Fruit fly (Drosophila melanogaster) whole organism, larva: ENCODE data around the gene CG2841.

Experiments used
- noc ChIP-seq: fragments of 200-800 bp; sonication (Bioruptor generic); optimal IDR thresholded peaks from 3 replicates; lab custom pipeline; 2019; ENCODE audit warnings: missing biosample characterization, mild to moderate bottlenecking, missing genetic modification characterization, moderate library complexity

CG2841 gene

dm6 chrX:2354169-2354568, 12.0 kb downstream of the CG2841 start:
- TF ChIP-seq noc = no peak

DNA sequence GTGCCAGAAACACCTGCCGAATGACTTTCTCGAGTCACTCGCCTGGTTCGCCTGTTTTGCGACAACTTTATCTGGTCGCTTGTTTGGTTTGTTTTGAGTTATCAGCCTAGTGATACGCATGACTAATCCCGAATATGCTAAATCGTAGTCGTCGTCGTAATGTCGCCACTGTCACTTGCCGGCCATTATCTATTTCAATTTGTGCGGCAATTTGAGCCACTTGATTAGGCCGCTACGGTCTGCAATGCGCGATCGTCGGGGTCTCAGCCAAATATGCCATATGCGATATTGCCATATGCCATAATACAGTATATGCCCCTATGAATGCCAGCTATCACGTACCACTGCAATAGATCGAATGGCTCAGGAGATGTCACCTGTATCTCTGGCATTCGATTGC, 13.3 kb downstream of the CG2841 start:
- TF ChIP-seq noc = no peak

DNA sequence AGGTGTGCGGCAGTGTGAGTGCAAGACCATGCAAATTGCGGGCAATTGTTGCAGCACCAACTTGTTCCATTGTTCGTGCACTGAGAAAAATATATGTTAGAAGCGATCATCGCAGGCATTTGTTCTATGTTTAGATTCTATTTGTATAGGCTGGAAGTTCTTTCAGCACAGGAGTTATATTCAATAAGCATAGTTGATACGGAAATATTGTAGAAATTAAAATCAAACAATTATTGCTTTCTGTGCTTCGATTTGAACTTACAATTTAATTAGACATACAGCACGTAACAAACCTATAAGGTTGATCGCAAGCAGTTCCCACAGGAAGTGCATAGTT, 16.0 kb downstream of the CG2841 start:
- TF ChIP-seq noc = no peak

dm6 chrX:2349510-2350227, 16.5 kb downstream of the CG2841 start:
- no peak for TF ChIP-seq noc

- TF ChIP-seq noc = no peak
Measured at dm6 chrX:2344370-2344769, 21.8 kb downstream of the CG2841 start, which contains the start of gene mRpL14. Gene mRpL14 (minus strand): TSS chrX:2344649.

- TF ChIP-seq noc = no peak
Measured at dm6 chrX:2340009-2340733, 26.0 kb downstream of the CG2841 start.

- TF ChIP-seq noc = no peak
Measured at dm6 chrX:2337184-2337583, 29.0 kb downstream of the CG2841 start.

DNA sequence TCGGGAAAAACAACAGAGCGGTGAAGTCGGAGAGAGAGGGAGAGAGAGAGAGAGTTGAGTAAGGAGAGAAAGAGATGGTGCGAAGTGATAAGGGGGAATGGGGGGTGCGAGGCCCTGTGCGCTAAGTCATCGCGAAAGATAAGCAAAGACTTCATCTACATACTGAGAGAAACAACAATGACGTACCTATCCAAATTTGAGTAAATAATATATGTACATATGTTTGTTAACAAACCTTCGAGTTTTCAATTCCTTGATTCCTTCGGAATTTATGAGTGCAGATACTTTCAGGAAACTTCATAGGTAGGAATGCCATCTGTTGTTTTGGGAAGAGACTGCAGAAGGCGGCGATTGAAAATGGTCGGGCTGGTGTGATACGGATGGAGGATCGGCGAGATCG, 29.7 kb downstream of the CG2841 start:
- TF ChIP-seq noc = no peak

- TF ChIP-seq noc = no peak
Measured at dm6 chrX:2334556-2335137, 31.5 kb downstream of the CG2841 start, which contains the start of gene Ilp6. Gene Ilp6 (minus strand): TSS chrX:2334658.

- TF ChIP-seq noc = no peak
Measured at dm6 chrX:2334025-2334424, 32.1 kb downstream of the CG2841 start.

- no peak for TF ChIP-seq noc
Measured at dm6 chrX:2332784-2333183, 33.4 kb downstream of the CG2841 start.

- TF ChIP-seq noc = no peak
Measured at dm6 chrX:2329312-2329711, 36.8 kb downstream of the CG2841 start.

DNA sequence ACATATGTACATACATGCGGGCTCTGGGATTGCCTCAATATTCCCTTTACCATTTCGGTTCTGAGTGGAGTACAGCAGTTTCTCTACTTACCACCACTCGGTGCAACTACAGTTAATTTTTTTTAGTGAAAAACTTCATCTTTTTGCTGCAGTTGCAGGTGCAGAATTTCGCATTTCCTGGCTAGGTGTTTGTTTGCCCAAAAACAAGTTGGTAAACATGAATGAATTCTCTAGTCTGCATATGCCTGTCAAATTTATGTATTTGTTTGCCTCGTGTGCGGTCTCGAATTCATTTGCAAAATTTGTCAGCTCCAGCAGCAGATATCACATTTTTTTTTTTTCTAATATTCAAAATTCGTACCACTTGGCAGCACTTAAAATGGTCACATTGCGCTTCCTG, 39.3 kb downstream of the CG2841 start, which contains the start of gene CG2854:
Gene CG2854 (plus strand): TSS at position 301 of the 400 bp plus-strand sequence.
- no peak for TF ChIP-seq noc

- no peak for TF ChIP-seq noc
Measured at dm6 chrX:2325658-2326245, 40.4 kb downstream of the CG2841 start, which contains the start of gene CG14050. Gene CG14050 (minus strand): TSS chrX:2326217.

- TF ChIP-seq noc = no peak
Measured at dm6 chrX:2323661-2324293, 42.4 kb downstream of the CG2841 start.

- TF ChIP-seq noc = no peak
Measured at dm6 chrX:2321900-2322555, 44.1 kb downstream of the CG2841 start.
